Worm (Caenorhabditis elegans) whole organism, L1 larva: ENCODE measurements around the gene vha-14.

Source experiments
- C16A3.4 ChIP-seq: fragments of 150-350 bp; optimal IDR thresholded peaks from 2 replicates; lab custom pipeline; 2014; ENCODE audit warnings: missing biosample characterization, missing genetic modification characterization
- aly-2 ChIP-seq: fragments of 150-350 bp; optimal IDR thresholded peaks from 2 replicates; lab custom pipeline; 2014; ENCODE audit warnings: missing biosample characterization, missing genetic modification characterization
- ama-1 ChIP-seq: fragments of 150-350 bp; optimal IDR thresholded peaks from 2 replicates; lab custom pipeline; 2014
- blmp-1 ChIP-seq: fragments of 150-350 bp; optimal IDR thresholded peaks from 2 replicates; lab custom pipeline; 2014; ENCODE audit warnings: missing biosample characterization, missing genetic modification characterization
- ceh-82 ChIP-seq, 3 experiments: fragments of 150-350 bp in 1 of 3; sonication (generic microtip) in 2 of 3; optimal IDR thresholded peaks; 2 replicates each; lab custom pipeline; 2014 to 2017; ENCODE audit warnings: missing biosample characterization in 3 of 3, missing genetic modification characterization in 3 of 3
- ces-1 ChIP-seq: fragments of 150-350 bp; optimal IDR thresholded peaks from 2 replicates; lab custom pipeline; 2014; ENCODE audit warnings: missing biosample characterization, missing genetic modification reagents, missing genetic modification characterization
- efl-1 ChIP-seq, 4 experiments: fragments of 150-350 bp; optimal IDR thresholded peaks in 3 of 4; peaks in 1 of 4; 1 replicate in 1 of 4; 2 replicates in 3 of 4; lab custom pipeline; 2014; ENCODE audit warnings: missing biosample characterization in 2 of 4, missing genetic modification characterization in 2 of 4, missing genetic modification reagents in 2 of 4
- efl-3 ChIP-seq: fragments of 200-800 bp; sonication (Bioruptor generic); optimal IDR thresholded peaks from 2 replicates; lab custom pipeline; 2018; ENCODE audit warnings: mild to moderate bottlenecking, missing genetic modification characterization, missing compliant biosample characterization
- egl-13 ChIP-seq: sonication (generic microtip); optimal IDR thresholded peaks from 2 replicates; lab custom pipeline; 2016; ENCODE audit warnings: missing genotype, missing genetic modification reagents, missing genetic modification characterization, missing compliant biosample characterization
- elt-3 ChIP-seq, 6 experiments: fragments of 150-350 bp in 1 of 6; sonication (generic microtip); optimal IDR thresholded peaks; 2 replicates each; lab custom pipeline; 2017 to 2018; ENCODE audit warnings: missing biosample characterization in 6 of 6, missing genetic modification characterization in 6 of 6, inconsistent platforms in 1 of 6
- ets-5 ChIP-seq: fragments of 200-800 bp; sonication (Bioruptor generic); IDR thresholded peaks from 2 replicates; pipeline ENCODE4 v1.3.6; 2022; ENCODE audit warnings: missing genetic modification characterization, missing compliant biosample characterization
- fkh-10 ChIP-seq: sonication (generic microtip); optimal IDR thresholded peaks from 2 replicates; lab custom pipeline; 2017; ENCODE audit warnings: missing biosample characterization, missing genetic modification reagents, missing genetic modification characterization
- fkh-4 ChIP-seq: sonication (generic microtip); optimal IDR thresholded peaks from 2 replicates; lab custom pipeline; 2016; ENCODE audit warnings: missing compliant biosample characterization, missing genetic modification characterization, borderline replicate concordance
- fos-1 ChIP-seq: fragments of 150-350 bp; optimal IDR thresholded peaks from 2 replicates; lab custom pipeline; 2014; ENCODE audit warnings: missing biosample characterization, missing genetic modification characterization
- hpl-2 ChIP-seq: fragments of 150-350 bp; optimal IDR thresholded peaks from 2 replicates; lab custom pipeline; 2014; ENCODE audit warnings: missing biosample characterization, missing genetic modification reagents, missing genetic modification characterization
- isw-1 ChIP-seq: fragments of 200-800 bp; sonication (Bioruptor generic); IDR thresholded peaks from 2 replicates; pipeline ENCODE4 v1.3.6; 2022; ENCODE audit warnings: missing genetic modification characterization, missing compliant biosample characterization
- lin-13 ChIP-seq: fragments of 150-350 bp; optimal IDR thresholded peaks from 2 replicates; lab custom pipeline; 2014; ENCODE audit warnings: missing biosample characterization, missing genetic modification reagents, missing genetic modification characterization
- lin-14 ChIP-seq: fragments of 200-800 bp; sonication (Bioruptor generic); optimal IDR thresholded peaks from 2 replicates; lab custom pipeline; 2018; ENCODE audit warnings: mild to moderate bottlenecking, missing genetic modification characterization, moderate library complexity, missing compliant biosample characterization
- lin-35 ChIP-seq, 2 experiments: fragments of 150-350 bp; optimal IDR thresholded peaks; 2 replicates each; lab custom pipeline; 2014; ENCODE audit warnings: missing biosample characterization in 2 of 2, missing genetic modification characterization in 2 of 2, missing genetic modification reagents in 2 of 2
- lin-39 ChIP-seq: fragments of 150-350 bp; optimal IDR thresholded peaks from 2 replicates; lab custom pipeline; 2014; ENCODE audit warnings: missing biosample characterization, missing genetic modification reagents, missing genetic modification characterization
- lsy-2 ChIP-seq, 2 experiments: fragments of 150-350 bp; optimal IDR thresholded peaks; 2 replicates each; lab custom pipeline; 2014; ENCODE audit warnings: missing biosample characterization in 2 of 2, missing genetic modification characterization in 2 of 2
- mdl-1 ChIP-seq, 2 experiments: fragments of 150-350 bp; optimal IDR thresholded peaks; 2 replicates each; lab custom pipeline; 2014 to 2017; ENCODE audit warnings: missing biosample characterization in 2 of 2, missing genetic modification characterization in 2 of 2, inconsistent platforms in 1 of 2
- mef-2 ChIP-seq: fragments of 150-350 bp; optimal IDR thresholded peaks from 2 replicates; lab custom pipeline; 2014; ENCODE audit warnings: missing biosample characterization, missing genetic modification characterization
- nhr-20 ChIP-seq: sonication (generic microtip); optimal IDR thresholded peaks from 2 replicates; lab custom pipeline; 2016; ENCODE audit warnings: mild to moderate bottlenecking, missing genetic modification characterization, missing compliant biosample characterization
- nhr-71 ChIP-seq: sonication (generic microtip); optimal IDR thresholded peaks from 2 replicates; lab custom pipeline; 2016; ENCODE audit warnings: mild to moderate bottlenecking, missing genetic modification characterization, moderate library complexity, missing compliant biosample characterization
- nhr-77 ChIP-seq: fragments of 150-350 bp; optimal IDR thresholded peaks from 2 replicates; lab custom pipeline; 2014; ENCODE audit warnings: missing biosample characterization, missing genetic modification characterization
- nhr-85 ChIP-seq: sonication (generic microtip); peaks from one replicate; lab custom pipeline; 2016; ENCODE audit warnings: missing genetic modification characterization, inconsistent platforms, missing compliant biosample characterization
- pax-3 ChIP-seq: fragments of 200-800 bp; sonication (Bioruptor generic); optimal IDR thresholded peaks from 2 replicates; lab custom pipeline; 2018; ENCODE audit warnings: mild to moderate bottlenecking, missing genetic modification characterization, moderate library complexity, missing compliant biosample characterization
- rnt-1 ChIP-seq: sonication (generic microtip); optimal IDR thresholded peaks from 2 replicates; lab custom pipeline; 2016; ENCODE audit warnings: mild to moderate bottlenecking, missing genetic modification characterization, moderate library complexity, missing compliant biosample characterization
- skn-1 ChIP-seq: fragments of 150-350 bp; optimal IDR thresholded peaks from 2 replicates; lab custom pipeline; 2014; ENCODE audit warnings: missing biosample characterization, missing genetic modification characterization
- snpc-4 ChIP-seq: fragments of 150-350 bp; optimal IDR thresholded peaks from 2 replicates; lab custom pipeline; 2014; ENCODE audit warnings: missing biosample characterization, missing genetic modification characterization
- snu-23 ChIP-seq: sonication (generic microtip); optimal IDR thresholded peaks from 2 replicates; lab custom pipeline; 2016; ENCODE audit warnings: missing genetic modification characterization, missing compliant biosample characterization
- swsn-7 ChIP-seq: sonication (generic microtip); optimal IDR thresholded peaks from 2 replicates; lab custom pipeline; 2016; ENCODE audit warnings: missing genetic modification characterization, missing compliant biosample characterization
- tbx-2 ChIP-seq: sonication (generic microtip); optimal IDR thresholded peaks from 2 replicates; lab custom pipeline; 2016; ENCODE audit warnings: missing genetic modification characterization, missing compliant biosample characterization
- unc-130 ChIP-seq: fragments of 150-350 bp; optimal IDR thresholded peaks from 2 replicates; lab custom pipeline; 2017; ENCODE audit warnings: missing biosample characterization, missing genetic modification characterization, inconsistent platforms
- unc-62 ChIP-seq: fragments of 150-350 bp; optimal IDR thresholded peaks from 2 replicates; lab custom pipeline; 2014; ENCODE audit warnings: missing biosample characterization, missing genetic modification reagents, missing genetic modification characterization
- vab-15 ChIP-seq: sonication (generic microtip); optimal IDR thresholded peaks from 2 replicates; lab custom pipeline; 2017; ENCODE audit warnings: missing genotype, mild to moderate bottlenecking, missing genetic modification characterization, missing compliant biosample characterization
- ztf-4 ChIP-seq: fragments of 150-350 bp; optimal IDR thresholded peaks from 2 replicates; lab custom pipeline; 2014; ENCODE audit warnings: missing biosample characterization, missing genetic modification characterization

vha-14 gene

DNA sequence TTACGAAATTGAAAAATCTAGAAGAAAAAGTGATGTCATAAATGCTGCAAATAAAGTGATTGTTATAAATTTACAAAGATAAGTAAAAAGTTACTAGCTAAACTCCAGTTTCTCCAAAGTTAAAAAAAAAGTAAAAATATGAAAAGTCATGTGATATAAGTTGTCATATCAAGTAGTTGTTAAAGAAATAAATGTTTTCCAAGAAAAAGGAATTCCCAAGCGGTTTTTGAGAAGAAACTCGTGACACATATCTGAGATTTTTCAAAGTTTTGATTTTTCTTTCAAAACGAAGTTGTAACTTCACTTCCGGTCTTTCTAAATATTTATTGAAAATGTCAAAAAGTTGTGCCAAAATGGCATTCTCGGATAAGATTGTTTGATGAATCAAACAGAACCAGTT is 6.8 kb upstream of the vha-14 start (continued):
- TF ChIP-seq efl-3 (GFP tag; lab: Kevin White, UChicago) (no peak), ets-5 (GFP tag; lab: Robert Waterston, UW) (no peak), egl-13 (tag; lab: Kevin White, UChicago) (no peak), lin-39 (tag; lab: Kevin White, UChicago) (peak; percentile 52), unc-130 (tag; lab: Kevin White, UChicago) (no peak), ces-1 (GFP tag; lab: Kevin White, UChicago) (no peak), nhr-71 (tag; lab: Kevin White, UChicago) (peak; percentile 56), nhr-77 (no peak), hpl-2 (GFP tag; lab: Kevin White, UChicago) (no peak), nhr-85 (tag; lab: Kevin White, UChicago) (peak; percentile 38), vab-15 (tag; lab: Kevin White, UChicago) (no peak), mef-2 (tag; lab: Kevin White, UChicago) (no peak), elt-3 (tag; optimal IDR thresholded peaks at IDR 0.05; lab: Kevin White, UChicago) (no peak), swsn-7 (tag; lab: Kevin White, UChicago) (peak; percentile 16), fos-1 (no peak), tbx-2 (tag; lab: Kevin White, UChicago) (no peak), unc-62 (GFP tag; lab: Kevin White, UChicago) (no peak), snu-23 (GFP tag; lab: Kevin White, UChicago) (no peak), mdl-1 (tag; optimal IDR thresholded peaks at IDR 0.05; lab: Kevin White, UChicago) (no peak)

DNA sequence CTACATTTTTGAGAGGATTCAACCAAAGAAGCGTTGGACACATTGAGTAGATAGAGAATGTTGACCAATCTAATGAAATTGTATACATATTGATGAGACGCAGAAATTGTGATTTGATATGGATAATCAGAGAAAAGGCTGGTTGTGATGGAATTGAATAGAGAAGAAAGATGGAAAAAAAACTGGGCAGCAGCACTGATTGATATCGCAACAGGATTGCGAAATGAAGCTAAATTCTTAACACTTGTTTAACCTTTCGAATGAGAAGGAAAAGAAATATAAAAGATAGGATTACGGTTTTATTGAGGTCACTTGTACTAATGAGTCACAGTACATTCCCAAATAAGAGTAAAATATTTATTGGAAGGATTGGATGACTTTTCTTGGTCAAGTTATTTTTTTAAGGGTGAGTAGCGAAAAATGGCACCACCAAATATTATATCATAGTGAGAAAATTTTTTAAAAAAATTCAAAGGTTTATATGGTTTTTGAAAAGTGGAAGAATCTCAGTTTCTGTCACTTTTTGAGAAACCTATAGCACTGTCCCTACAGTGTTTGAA is 5.7 kb upstream of the vha-14 start:
- TF ChIP-seq fkh-4 (tag; lab: Kevin White, UChicago): no peak
- no peak for TF ChIP-seq efl-1 (optimal IDR thresholded peaks at IDR 0.05; lab: Kevin White, UChicago)
- TF ChIP-seq efl-1 (GFP tag; optimal IDR thresholded peaks at IDR 0.05 in 1 of 2; lab: Kevin White, UChicago): peak in 1 of 2 experiments; percentile 80
- TF ChIP-seq elt-3 (tag; optimal IDR thresholded peaks at IDR 0.05; lab: Kevin White, UChicago): peak in 5 of 6 experiments; percentile 27 to 81 (median 76)
- peak; percentile 23 for TF ChIP-seq skn-1 (tag; lab: Kevin White, UChicago)
- TF ChIP-seq blmp-1: peak; percentile 63
- TF ChIP-seq ceh-82 (tag; optimal IDR thresholded peaks at IDR 0.05; lab: Kevin White, UChicago): no peak
- no peak for TF ChIP-seq snu-23 (GFP tag; lab: Kevin White, UChicago)
- TF ChIP-seq nhr-71 (tag; lab: Kevin White, UChicago): peak; percentile 20
- peak; percentile 17 for TF ChIP-seq C16A3.4 (tag; lab: Kevin White, UChicago)
- peak in 1 of 2 experiments; percentile 7 for TF ChIP-seq lin-35 (GFP tag; optimal IDR thresholded peaks at IDR 0.05; lab: Kevin White, UChicago)
- TF ChIP-seq isw-1 (GFP tag; lab: Robert Waterston, UW): no peak
- peak in 1 of 2 experiments; percentile 32 for TF ChIP-seq lsy-2 (tag; optimal IDR thresholded peaks at IDR 0.05; lab: Kevin White, UChicago)
- no peak for TF ChIP-seq unc-62 (GFP tag; lab: Kevin White, UChicago)
- peak; percentile 44 for TF ChIP-seq lin-14

- no peak for TF ChIP-seq nhr-71 (tag; lab: Kevin White, UChicago)
- TF ChIP-seq, all 84 proteins: peak for 0
These were observed 3.6 kb upstream of the vha-14 start for ce11 chrIII:9504347-9504746.

ce11 chrIII:9509764-9510370 is 2.0 kb downstream of the vha-14 start:
- TF ChIP-seq efl-1 (optimal IDR thresholded peaks at IDR 0.05; lab: Kevin White, UChicago) (peak; percentile 2 to 9), efl-1 (GFP tag; optimal IDR thresholded peaks at IDR 0.05 in 1 of 2; lab: Kevin White, UChicago) (peak in 1 of 2 experiments; percentile 91), aly-2 (peak; percentile 57), nhr-71 (tag; lab: Kevin White, UChicago) (peak; percentile 55), lin-35 (GFP tag; optimal IDR thresholded peaks at IDR 0.05; lab: Kevin White, UChicago) (peak in 1 of 2 experiments; percentile 27), snu-23 (GFP tag; lab: Kevin White, UChicago) (peak; percentile 51), ztf-4 (tag; lab: Kevin White, UChicago) (peak; percentile 51), mdl-1 (tag; optimal IDR thresholded peaks at IDR 0.05; lab: Kevin White, UChicago) (no peak), lin-13 (peak; percentile 17), nhr-20 (tag; lab: Kevin White, UChicago) (peak; percentile 14), blmp-1 (no peak), rnt-1 (tag; lab: Kevin White, UChicago) (peak; percentile 7), fkh-10 (peak; percentile 36), lin-14 (peak; percentile 25), lsy-2 (tag; optimal IDR thresholded peaks at IDR 0.05; lab: Kevin White, UChicago) (peak; percentile 2 to 43), snpc-4 (tag; lab: Kevin White, UChicago) (no peak), ama-1 (peak; percentile 56), pax-3 (no peak)
